Worm (Caenorhabditis elegans) whole organism, early embryonic: ENCODE measurements around the gene srsx-11.
A peak's percentile ranks its signal among the peaks of the same experiment; 100 is the strongest.

ENCODE experiments used
- B0310.2 ChIP-seq: sonication (generic microtip); optimal IDR thresholded peaks from 2 replicates; lab custom pipeline; 2016; ENCODE audit warnings: mild to moderate bottlenecking, missing genetic modification characterization, missing compliant biosample characterization
- F13C5.2 ChIP-seq: sonication (generic microtip); optimal IDR thresholded peaks from 2 replicates; lab custom pipeline; 2017; ENCODE audit warnings: mild to moderate bottlenecking, missing genetic modification characterization, inconsistent platforms, missing compliant biosample characterization
- aly-1 ChIP-seq: sonication (generic microtip); optimal IDR thresholded peaks from 2 replicates; lab custom pipeline; 2016; ENCODE audit warnings: missing genetic modification characterization, missing compliant biosample characterization
- ama-1 ChIP-seq: fragments of 150-350 bp; optimal IDR thresholded peaks from 2 replicates; lab custom pipeline; 2014
- ceh-13 ChIP-seq: fragments of 200-800 bp; sonication (Bioruptor generic); optimal IDR thresholded peaks from 2 replicates; lab custom pipeline; 2018; ENCODE audit warnings: mild to moderate bottlenecking, missing genetic modification characterization, missing compliant biosample characterization
- ceh-36 ChIP-seq: sonication (generic microtip); optimal IDR thresholded peaks from 2 replicates; lab custom pipeline; 2016; ENCODE audit warnings: missing genetic modification characterization, inconsistent platforms, missing compliant biosample characterization
- ets-7 ChIP-seq: sonication (generic microtip); optimal IDR thresholded peaks from 2 replicates; lab custom pipeline; 2016; ENCODE audit warnings: missing genotype, missing genetic modification characterization, missing compliant biosample characterization
- flt-1 ChIP-seq: fragments of 200-800 bp; sonication (Bioruptor generic); IDR thresholded peaks from 2 replicates; pipeline ENCODE4 v1.3.6; 2022; ENCODE audit warnings: missing genetic modification characterization, missing compliant biosample characterization
- hmbx-1 ChIP-seq: sonication (generic microtip); optimal IDR thresholded peaks from 2 replicates; lab custom pipeline; 2016; ENCODE audit warnings: mild to moderate bottlenecking, missing genetic modification characterization, missing compliant biosample characterization
- hmg-4 ChIP-seq: fragments of 200-800 bp; sonication (Bioruptor generic); optimal IDR thresholded peaks from 2 replicates; lab custom pipeline; 2018; ENCODE audit warnings: mild to moderate bottlenecking, missing genetic modification characterization, missing compliant biosample characterization
- hnd-1 ChIP-seq: sonication (generic microtip); optimal IDR thresholded peaks from 2 replicates; lab custom pipeline; 2016; ENCODE audit warnings: missing genetic modification characterization, missing compliant biosample characterization
- pes-1 ChIP-seq: fragments of 200-800 bp; sonication (Bioruptor generic); IDR thresholded peaks from 2 replicates; pipeline ENCODE4 v1.3.6; 2022; ENCODE audit warnings: missing genetic modification reagents, missing genetic modification characterization, missing compliant biosample characterization
- scrt-1 ChIP-seq: fragments of 200-800 bp; sonication (Bioruptor generic); IDR thresholded peaks from 2 replicates; pipeline ENCODE4 v1.3.6; 2022; ENCODE audit warnings: missing genetic modification characterization, missing compliant biosample characterization
- sea-1 ChIP-seq: fragments of 200-800 bp; sonication (Bioruptor generic); conservative IDR thresholded peaks from 2 replicates; pipeline ENCODE4 v1.3.6; 2022; ENCODE audit warnings: missing genetic modification characterization, missing compliant biosample characterization
- tbx-11 ChIP-seq: fragments of 200-800 bp; sonication (Bioruptor generic); IDR thresholded peaks from 2 replicates; pipeline ENCODE4 v1.3.6; 2022; ENCODE audit warnings: missing genetic modification characterization, missing compliant biosample characterization
- tbx-37 ChIP-seq: fragments of 200-800 bp; sonication (Bioruptor generic); conservative IDR thresholded peaks from 2 replicates; pipeline ENCODE4 v1.3.6; 2022; ENCODE audit warnings: missing genetic modification reagents, missing genetic modification characterization, missing compliant biosample characterization
- tra-4 ChIP-seq: sonication (generic microtip); optimal IDR thresholded peaks from 2 replicates; lab custom pipeline; 2017; ENCODE audit warnings: missing genetic modification characterization, missing compliant biosample characterization

The srsx-11 gene

DNA sequence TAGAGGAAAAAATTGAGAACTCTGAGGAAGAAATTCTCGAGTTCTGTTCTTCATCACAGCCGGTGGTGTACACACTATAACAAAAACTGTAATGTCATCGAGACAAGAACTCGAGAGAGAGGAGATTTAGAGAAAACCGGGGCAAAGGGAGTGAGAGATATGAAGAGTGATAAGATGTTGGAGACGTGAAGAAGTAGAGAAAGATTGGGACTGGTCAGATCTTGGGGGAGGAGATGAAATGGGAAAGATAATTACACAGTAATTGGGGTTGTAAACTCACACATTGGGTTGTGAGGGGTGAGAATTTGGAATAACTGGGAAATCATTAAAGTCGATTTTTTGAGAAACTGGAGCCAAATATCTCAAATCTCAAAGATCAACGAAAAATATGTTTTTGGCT is 13.2 kb downstream of the srsx-11 start:
- no peak for TF ChIP-seq ceh-13 (GFP tag; lab: Kevin White, UChicago)
- TF ChIP-seq hmg-4: no peak
- TF ChIP-seq tbx-37 (GFP tag; lab: Robert Waterston, UW): no peak
- TF ChIP-seq hmbx-1 (tag; lab: Kevin White, UChicago): no peak
- TF ChIP-seq F13C5.2 (tag; lab: Kevin White, UChicago): no peak
- TF ChIP-seq hnd-1 (tag; lab: Kevin White, UChicago): no peak
- TF ChIP-seq ceh-36 (tag; lab: Kevin White, UChicago): no peak
- no peak for TF ChIP-seq flt-1 (GFP tag; lab: Robert Waterston, UW)
- no peak for TF ChIP-seq pes-1
- no peak for TF ChIP-seq scrt-1 (GFP tag; lab: Robert Waterston, UW)
- TF ChIP-seq B0310.2 (tag; lab: Kevin White, UChicago): no peak
- no peak for TF ChIP-seq ama-1 (lab: Kevin White, UChicago)
- no peak for TF ChIP-seq aly-1 (tag; lab: Kevin White, UChicago)
- no peak for TF ChIP-seq sea-1 (GFP tag; lab: Robert Waterston, UW)
- no peak for TF ChIP-seq tra-4 (tag; lab: Kevin White, UChicago)
- TF ChIP-seq tbx-11 (GFP tag; lab: Robert Waterston, UW): no peak
- no peak for TF ChIP-seq ets-7 (tag; lab: Kevin White, UChicago)

DNA sequence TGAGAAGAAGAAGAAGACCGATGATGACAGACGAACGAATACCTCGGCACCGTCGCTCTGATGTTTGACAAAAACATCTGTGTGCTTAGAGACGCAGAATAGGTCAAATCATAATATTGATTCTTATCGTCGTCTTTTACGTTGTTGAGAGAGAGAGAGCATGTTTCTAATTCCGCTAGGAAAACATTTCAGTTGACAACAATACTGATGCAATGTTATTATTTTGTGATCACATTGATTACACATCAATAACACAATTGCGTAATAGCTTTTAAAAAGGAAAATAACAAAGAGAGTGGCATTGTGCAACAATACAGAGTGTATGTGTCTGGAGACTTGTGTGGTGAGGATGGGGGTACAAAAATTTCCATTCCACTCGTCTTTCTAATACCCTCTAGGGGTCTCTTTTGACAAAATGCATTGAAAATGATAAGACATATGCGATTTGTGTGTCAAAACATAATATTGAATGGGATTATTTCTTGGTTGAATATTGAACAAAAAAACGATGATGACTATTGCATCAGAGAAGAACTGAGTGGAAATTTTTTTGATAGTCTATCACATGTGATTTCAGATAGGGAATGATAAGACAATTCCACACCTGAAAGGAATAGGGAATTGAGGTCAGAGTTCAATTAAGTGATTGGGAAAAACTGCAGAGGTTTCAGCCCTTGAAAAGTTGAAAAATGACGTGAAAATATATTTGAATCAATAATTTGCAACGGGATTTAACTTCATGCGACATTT is 14.1 kb downstream of the srsx-11 start:
- TF ChIP-seq hmbx-1 (tag; lab: Kevin White, UChicago): no peak
- TF ChIP-seq ceh-36 (tag; lab: Kevin White, UChicago): no peak
- no peak for TF ChIP-seq hnd-1 (tag; lab: Kevin White, UChicago)
- TF ChIP-seq tra-4 (tag; lab: Kevin White, UChicago): no peak
- TF ChIP-seq B0310.2 (tag; lab: Kevin White, UChicago): no peak
- no peak for TF ChIP-seq aly-1 (tag; lab: Kevin White, UChicago)
- TF ChIP-seq ets-7 (tag; lab: Kevin White, UChicago): no peak
- no peak for TF ChIP-seq ama-1 (lab: Kevin White, UChicago)
- no peak for TF ChIP-seq sea-1 (GFP tag; lab: Robert Waterston, UW)
- TF ChIP-seq ceh-13 (GFP tag; lab: Kevin White, UChicago): no peak
- TF ChIP-seq hmg-4: no peak

DNA sequence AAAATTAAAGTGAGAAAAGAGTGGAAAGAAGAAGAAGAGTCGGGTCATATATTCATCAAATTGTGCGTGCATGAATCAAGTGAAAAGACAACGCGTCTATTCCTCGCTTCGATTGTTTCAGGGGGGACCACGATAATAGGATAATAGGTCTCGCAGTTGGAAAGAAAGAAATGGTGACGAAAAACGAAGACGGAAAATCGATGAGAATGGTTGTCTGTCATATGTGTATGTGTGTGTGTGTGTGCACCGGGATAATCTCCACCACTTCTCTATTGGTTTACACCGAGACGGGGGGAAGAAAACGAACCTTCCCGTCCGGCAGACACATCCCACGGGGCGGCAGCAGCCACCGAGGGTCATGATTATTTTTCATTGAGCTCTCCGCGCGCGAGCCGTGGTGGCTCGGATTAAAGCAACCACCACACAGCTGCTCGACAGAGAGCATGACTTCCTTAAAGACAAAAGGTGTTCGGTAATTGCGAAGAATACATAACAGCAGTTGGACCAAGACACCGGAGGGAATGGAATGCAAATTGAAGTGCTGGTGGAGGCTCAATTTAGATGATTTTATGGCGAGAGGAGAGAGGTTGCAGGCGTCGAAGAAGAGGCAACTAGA is 14.8 kb downstream of the srsx-11 start:
- TF ChIP-seq hnd-1 (tag; lab: Kevin White, UChicago): no peak
- no peak for TF ChIP-seq hmbx-1 (tag; lab: Kevin White, UChicago)
- TF ChIP-seq ceh-36 (tag; lab: Kevin White, UChicago): peak; percentile 45
- TF ChIP-seq pes-1: no peak
- TF ChIP-seq hmg-4: peak; percentile 52
- TF ChIP-seq ceh-13 (GFP tag; lab: Kevin White, UChicago): no peak
- TF ChIP-seq scrt-1 (GFP tag; lab: Robert Waterston, UW): peak; percentile 78
- no peak for TF ChIP-seq tbx-11 (GFP tag; lab: Robert Waterston, UW)
- TF ChIP-seq aly-1 (tag; lab: Kevin White, UChicago): no peak
- no peak for TF ChIP-seq tbx-37 (GFP tag; lab: Robert Waterston, UW)

DNA sequence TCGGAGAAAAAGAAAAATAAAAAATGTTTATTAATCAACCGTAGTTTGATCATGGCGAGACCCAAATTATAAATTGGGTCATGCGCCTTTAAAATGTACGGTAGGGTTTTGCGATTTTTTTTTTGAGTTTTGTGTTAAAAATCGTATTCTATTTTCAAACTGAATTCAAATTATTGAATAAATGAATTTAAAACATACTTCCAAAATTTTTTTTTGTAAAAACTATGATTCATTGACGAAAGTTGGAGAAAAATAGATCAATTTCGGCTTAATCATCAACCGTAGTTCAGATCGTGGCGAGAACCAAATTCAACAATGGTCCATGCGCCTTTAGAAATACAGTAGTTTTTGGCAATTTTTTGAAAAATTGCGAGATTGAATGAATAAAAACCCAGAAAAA is 15.4 kb downstream of the srsx-11 start:
- TF ChIP-seq scrt-1 (GFP tag; lab: Robert Waterston, UW) (no peak), tra-4 (tag; lab: Kevin White, UChicago) (no peak), hnd-1 (tag; lab: Kevin White, UChicago) (no peak), aly-1 (tag; lab: Kevin White, UChicago) (no peak), F13C5.2 (tag; lab: Kevin White, UChicago) (no peak), tbx-37 (GFP tag; lab: Robert Waterston, UW) (no peak), ama-1 (lab: Kevin White, UChicago) (no peak), sea-1 (GFP tag; lab: Robert Waterston, UW) (no peak), pes-1 (no peak), tbx-11 (GFP tag; lab: Robert Waterston, UW) (no peak), hmg-4 (no peak), ceh-36 (tag; lab: Kevin White, UChicago) (no peak), flt-1 (GFP tag; lab: Robert Waterston, UW) (no peak), hmbx-1 (tag; lab: Kevin White, UChicago) (no peak), ceh-13 (GFP tag; lab: Kevin White, UChicago) (no peak), ets-7 (tag; lab: Kevin White, UChicago) (no peak), B0310.2 (tag; lab: Kevin White, UChicago) (no peak)

DNA sequence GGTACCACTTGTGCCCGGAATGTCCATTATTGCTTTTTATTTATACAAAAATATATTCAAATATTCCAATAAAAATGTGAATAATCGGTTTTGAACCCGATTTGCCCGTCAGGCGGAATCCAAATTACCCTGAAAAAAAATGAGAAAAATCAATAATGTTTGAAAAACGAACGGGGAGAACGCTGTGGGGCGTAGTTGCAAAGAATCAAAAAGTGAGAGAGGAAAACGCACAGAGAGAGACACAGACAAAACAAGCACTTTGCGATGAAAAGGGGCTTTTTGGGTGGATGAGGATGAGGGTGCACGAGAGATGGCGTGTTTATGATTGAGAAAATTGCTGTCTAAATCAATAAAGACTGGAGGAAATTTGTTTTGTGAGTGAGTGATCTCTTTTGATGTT is 16.0 kb downstream of the srsx-11 start, which contains the start of gene tam-1:
TSS of gene tam-1 (minus strand) at position 135 of the 400 bp plus-strand sequence.
- TF ChIP-seq ets-7 (tag; lab: Kevin White, UChicago): no peak
- TF ChIP-seq flt-1 (GFP tag; lab: Robert Waterston, UW): no peak
- TF ChIP-seq B0310.2 (tag; lab: Kevin White, UChicago): no peak
- TF ChIP-seq tbx-37 (GFP tag; lab: Robert Waterston, UW): no peak
- TF ChIP-seq hmg-4: peak; percentile 30
- TF ChIP-seq tra-4 (tag; lab: Kevin White, UChicago): no peak
- TF ChIP-seq F13C5.2 (tag; lab: Kevin White, UChicago): peak; percentile 39
- no peak for TF ChIP-seq ceh-36 (tag; lab: Kevin White, UChicago)
- no peak for TF ChIP-seq ceh-13 (GFP tag; lab: Kevin White, UChicago)
- TF ChIP-seq ama-1 (lab: Kevin White, UChicago): no peak
- TF ChIP-seq hnd-1 (tag; lab: Kevin White, UChicago): no peak

DNA sequence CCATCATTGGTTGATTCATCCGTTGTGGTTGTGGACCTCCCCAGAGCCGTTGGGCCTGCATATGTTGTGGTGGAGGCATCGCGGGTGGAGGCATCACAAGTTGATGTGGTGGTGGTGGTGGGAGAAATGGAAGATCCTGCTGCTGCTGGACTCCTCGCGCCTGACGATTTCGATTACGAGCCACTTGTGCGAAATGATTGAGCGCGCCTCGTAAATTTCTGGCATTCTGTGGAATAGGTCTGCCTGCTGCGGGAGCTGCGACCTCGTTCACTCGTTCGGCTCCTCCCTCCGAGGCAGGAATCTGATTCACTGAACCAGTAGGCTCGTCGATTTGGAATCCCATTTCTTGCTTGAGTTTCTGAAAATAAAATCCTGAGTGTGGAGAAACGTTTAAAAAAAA is 18.3 kb downstream of the srsx-11 start:
- TF ChIP-seq hmbx-1 (tag; lab: Kevin White, UChicago) (no peak), hnd-1 (tag; lab: Kevin White, UChicago) (no peak), F13C5.2 (tag; lab: Kevin White, UChicago) (no peak), tbx-11 (GFP tag; lab: Robert Waterston, UW) (no peak), pes-1 (no peak), B0310.2 (tag; lab: Kevin White, UChicago) (no peak), flt-1 (GFP tag; lab: Robert Waterston, UW) (no peak), scrt-1 (GFP tag; lab: Robert Waterston, UW) (0 out of 2 replicates have a peak, but pooled peaks have one; percentile 30), aly-1 (tag; lab: Kevin White, UChicago) (no peak)
